Worm (Caenorhabditis elegans): Measurements from ENCODE around the gene C17B7.14.
"Not testable (repeated sequence)": the region's sequence is repeated elsewhere in the genome, so short reads cannot be mapped to it uniquely, and the experiment has no call there.

Gene C17B7.14

DNA sequence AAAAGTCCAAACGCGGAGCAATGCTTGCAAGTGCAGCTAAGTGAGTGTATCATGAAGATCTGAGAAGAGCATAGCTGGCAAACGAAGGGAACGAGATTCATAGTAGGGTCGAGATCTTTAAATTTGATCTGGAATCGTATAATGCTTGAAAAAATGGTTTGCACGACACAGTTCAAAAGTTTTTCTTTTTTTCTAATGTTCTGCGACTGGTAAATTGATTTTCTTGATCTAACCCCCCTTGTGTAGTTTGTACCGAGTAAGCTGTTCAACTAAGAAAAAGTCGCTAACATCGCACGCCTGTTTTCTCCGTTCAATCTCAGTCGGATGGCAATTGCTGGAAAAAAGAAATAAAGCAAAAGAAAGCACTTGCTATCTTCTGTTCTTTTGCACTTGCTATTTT lies at the start of gene C17B7.14:
Gene C17B7.14 (minus strand): TSS at position 101 of the 400 bp plus-strand sequence.
- no peak for TF ChIP-seq dao-5 (tag; optimal IDR thresholded peaks at IDR 0.05)
- no peak for TF ChIP-seq W03F9.2 (tag; optimal IDR thresholded peaks at IDR 0.05)
- no peak for TF ChIP-seq him-1 (tag; optimal IDR thresholded peaks at IDR 0.05)

DNA sequence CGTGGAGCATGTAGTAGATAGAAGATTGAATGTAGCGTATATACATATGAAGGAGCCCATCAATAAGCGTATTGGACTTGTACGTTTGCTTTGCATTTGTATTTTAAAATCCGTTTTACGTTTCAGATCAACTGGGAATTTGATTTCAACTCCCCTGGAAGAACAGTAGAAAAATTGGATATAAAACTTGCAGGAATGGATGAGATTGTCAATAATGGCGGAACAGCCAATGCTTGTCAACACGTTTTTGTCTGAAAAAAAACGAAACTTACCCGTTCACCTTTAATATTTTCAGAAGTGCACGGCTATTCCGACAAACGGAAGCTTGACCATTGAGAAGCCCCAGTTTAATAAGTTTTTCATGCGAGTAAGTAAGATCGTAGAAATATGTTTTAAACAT lies 47.4 kb upstream of the C17B7.14 start, which contains the start of gene C04E12.2:
Gene C04E12.2 (plus strand): TSS at position 301 of the 400 bp plus-strand sequence.
- not testable (repeated sequence) for TF ChIP-seq W03F9.2, dao-5, him-1 (tag; optimal IDR thresholded peaks at IDR 0.05)

DNA sequence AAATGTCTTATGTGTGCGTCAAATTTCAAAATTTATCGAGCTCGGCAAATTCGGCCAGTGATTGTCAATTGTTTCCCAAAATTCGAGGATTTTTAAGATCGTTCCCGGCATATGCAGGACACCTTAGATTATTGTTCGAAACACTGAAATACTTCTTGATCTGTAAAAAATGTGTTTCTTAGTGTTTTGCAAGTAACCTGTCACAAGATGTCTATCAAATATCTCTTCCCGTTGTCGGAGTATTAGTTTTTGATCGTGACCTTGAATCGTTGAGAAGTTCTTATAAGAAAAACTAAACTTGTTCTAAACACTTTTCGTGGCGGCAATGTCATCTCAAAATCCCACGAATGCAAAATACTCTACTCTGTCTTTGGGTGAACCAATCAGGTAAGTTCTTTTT lies 42.1 kb upstream of the C17B7.14 start, which contains the start of gene C04E12.4:
Gene C04E12.4 (plus strand): TSS at position 301 of the 400 bp plus-strand sequence.
- TF ChIP-seq dao-5 (tag; optimal IDR thresholded peaks at IDR 0.05) (no peak), him-1 (tag; optimal IDR thresholded peaks at IDR 0.05) (no peak), W03F9.2 (tag; optimal IDR thresholded peaks at IDR 0.05) (no peak)

DNA sequence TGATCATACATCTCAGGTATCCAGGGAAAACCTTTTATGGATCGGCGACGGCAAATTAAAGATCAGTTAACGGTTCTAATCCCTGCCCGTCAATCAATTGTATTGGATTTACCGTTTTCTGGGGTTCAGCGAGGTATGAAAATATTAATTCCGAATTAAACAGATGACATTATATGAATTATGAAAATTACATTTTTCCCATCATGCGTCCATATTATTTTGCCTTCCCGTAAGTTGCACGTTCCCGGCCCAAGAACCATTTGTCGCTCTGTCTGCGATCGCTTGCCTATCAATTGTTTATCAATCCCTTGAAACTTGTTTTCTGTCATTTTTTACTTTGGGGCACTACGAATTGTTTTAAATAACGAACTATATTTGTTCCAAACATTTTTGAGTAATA lies 41.3 kb upstream of the C17B7.14 start:
- TF ChIP-seq him-1 (tag; optimal IDR thresholded peaks at IDR 0.05) (no peak), W03F9.2 (tag; optimal IDR thresholded peaks at IDR 0.05) (no peak), dao-5 (tag; optimal IDR thresholded peaks at IDR 0.05) (no peak)

DNA sequence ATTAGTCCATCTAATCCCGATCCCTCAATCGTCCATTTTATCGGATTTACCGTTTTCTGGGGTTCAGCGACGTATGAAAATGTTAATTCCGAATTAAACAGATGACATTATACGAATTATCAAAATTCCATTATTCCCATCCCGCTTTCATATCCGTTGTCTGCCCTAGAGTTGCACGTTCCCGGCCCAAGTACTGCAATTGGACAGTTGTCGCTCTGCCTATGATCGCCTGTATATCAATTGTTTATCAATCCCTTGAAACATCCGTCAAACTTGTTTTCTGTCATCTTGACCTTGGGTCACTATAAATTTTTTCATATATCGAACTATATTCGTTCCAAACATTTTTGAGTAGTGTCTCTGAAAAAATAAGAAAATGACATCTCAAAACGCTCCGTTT lies 37.9 kb upstream of the C17B7.14 start, which contains the start of gene C04E12.5:
Gene C04E12.5 (plus strand): TSS at position 301 of the 400 bp plus-strand sequence.
- no peak for TF ChIP-seq W03F9.2 (tag; optimal IDR thresholded peaks at IDR 0.05)
- no peak for TF ChIP-seq him-1 (tag; optimal IDR thresholded peaks at IDR 0.05)
- TF ChIP-seq dao-5 (tag; optimal IDR thresholded peaks at IDR 0.05), result no peak

DNA sequence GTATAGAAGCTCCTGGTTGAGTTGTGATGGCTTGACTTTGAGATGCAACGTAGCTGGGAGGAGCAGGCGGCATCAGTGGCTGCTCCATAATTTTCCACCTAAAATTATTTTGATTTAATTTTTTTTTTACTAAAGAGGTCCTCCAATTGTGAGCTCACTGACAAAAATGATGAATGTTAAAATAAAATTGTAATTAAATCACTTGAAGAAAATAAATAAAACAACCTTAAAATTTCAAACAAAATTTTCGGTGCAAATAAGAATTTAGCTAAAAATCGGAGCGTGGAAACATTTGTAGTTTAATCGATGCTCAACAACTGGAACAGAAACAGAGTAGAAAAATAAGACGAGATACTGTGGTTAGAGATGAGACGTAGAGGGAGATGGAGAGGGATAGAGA lies 36.8 kb upstream of the C17B7.14 start, which contains the start of gene scrm-3:
Gene scrm-3 (minus strand): TSS at position 101 of the 400 bp plus-strand sequence.
- TF ChIP-seq W03F9.2 (tag; optimal IDR thresholded peaks at IDR 0.05) (no peak), dao-5 (tag; optimal IDR thresholded peaks at IDR 0.05) (no peak), him-1 (tag; optimal IDR thresholded peaks at IDR 0.05) (no peak)

DNA sequence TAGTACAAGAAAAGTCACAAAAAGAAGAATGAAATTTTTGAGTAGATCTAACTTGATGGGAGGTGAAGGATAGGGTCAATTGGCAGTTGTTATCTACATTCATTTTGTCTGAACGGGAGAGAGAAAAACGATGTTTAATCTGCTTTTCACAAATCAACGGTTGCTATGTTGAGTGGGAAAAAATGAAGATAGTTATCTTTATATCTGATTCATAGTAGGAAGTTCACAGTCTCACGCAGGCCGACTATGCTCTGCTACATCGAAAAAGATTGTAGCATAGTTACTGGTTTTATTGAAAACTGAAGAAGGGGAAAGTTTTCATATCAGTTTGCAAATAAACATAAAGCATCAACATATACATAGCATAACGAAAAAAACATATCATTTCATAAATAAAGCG lies 35.2 kb upstream of the C17B7.14 start:
- TF ChIP-seq W03F9.2 (tag; optimal IDR thresholded peaks at IDR 0.05), result no peak
- no peak for TF ChIP-seq dao-5 (tag; optimal IDR thresholded peaks at IDR 0.05)
- no peak for TF ChIP-seq him-1 (tag; optimal IDR thresholded peaks at IDR 0.05)

DNA sequence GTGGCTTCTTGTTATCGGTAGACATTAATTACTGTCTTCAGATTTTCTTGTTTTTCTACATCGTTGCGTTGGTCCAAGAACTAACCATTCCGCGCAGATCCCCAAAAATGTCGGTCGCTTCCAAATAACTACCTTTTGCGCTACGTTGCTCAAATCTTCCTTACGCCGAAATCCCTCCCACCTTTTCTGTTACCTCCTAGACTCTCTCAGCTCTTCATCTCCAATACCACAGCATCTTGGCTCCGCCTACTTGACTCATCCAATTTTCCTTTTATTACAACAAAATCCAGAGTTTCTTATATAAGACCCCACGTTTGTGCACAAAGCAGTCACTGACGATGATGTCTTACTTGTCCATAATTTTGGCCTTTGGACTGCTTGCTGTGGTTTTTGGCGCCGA lies 32.6 kb upstream of the C17B7.14 start, which contains the start of gene C17B7.12:
Gene C17B7.12 (plus strand): TSS at position 301 of the 400 bp plus-strand sequence.
- no peak for TF ChIP-seq dao-5 (tag; optimal IDR thresholded peaks at IDR 0.05)
- TF ChIP-seq him-1 (tag; optimal IDR thresholded peaks at IDR 0.05), result no peak
- TF ChIP-seq W03F9.2 (tag; optimal IDR thresholded peaks at IDR 0.05), result no peak

DNA sequence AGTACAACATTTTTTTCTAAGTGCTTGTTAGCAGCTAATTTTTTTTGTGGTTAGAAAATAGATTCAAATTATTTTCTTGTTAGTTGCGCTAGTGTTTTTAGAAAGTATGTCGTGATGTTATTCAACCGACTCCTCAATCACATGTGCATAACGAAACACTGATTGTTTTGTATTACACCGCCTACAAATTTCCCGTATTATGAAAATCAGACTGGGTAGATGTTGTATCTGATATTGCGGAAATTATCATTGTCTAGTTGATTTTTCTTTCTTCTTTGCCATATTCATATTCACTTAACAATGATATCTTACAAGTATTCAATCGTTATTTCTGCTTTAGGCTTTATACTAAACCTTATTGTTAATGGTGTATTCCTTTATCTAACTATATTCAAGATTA lies 30.9 kb upstream of the C17B7.14 start, which contains the start of gene str-63:
Gene str-63 (plus strand): TSS at position 301 of the 400 bp plus-strand sequence.
- TF ChIP-seq him-1 (tag; optimal IDR thresholded peaks at IDR 0.05), result no peak
- TF ChIP-seq W03F9.2 (tag; optimal IDR thresholded peaks at IDR 0.05), result no peak
- TF ChIP-seq dao-5 (tag; optimal IDR thresholded peaks at IDR 0.05), result no peak

DNA sequence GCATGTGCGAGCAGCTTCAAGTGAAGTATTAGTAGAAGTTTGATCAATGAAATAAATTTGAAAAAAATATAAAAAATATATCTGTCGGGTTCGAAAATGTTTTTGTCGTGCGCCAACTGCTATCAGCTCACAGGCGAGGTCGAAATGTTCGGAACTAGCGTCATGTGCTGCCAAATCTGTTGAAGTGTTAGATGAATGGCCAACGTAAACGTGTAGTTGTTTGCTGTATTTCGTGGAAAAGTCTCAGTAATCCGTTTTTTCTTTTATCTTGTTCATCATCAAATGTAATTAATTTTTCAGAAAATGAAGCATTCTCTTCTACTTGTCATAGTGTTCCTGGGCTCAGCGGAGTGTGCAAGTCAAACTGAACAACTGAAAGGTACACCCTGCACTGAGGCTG lies 29.5 kb upstream of the C17B7.14 start, which contains the start of gene C17B7.15:
Gene C17B7.15 (plus strand): TSS at position 301 of the 400 bp plus-strand sequence.
- TF ChIP-seq him-1 (tag; optimal IDR thresholded peaks at IDR 0.05) (no peak), dao-5 (tag; optimal IDR thresholded peaks at IDR 0.05) (no peak)

DNA sequence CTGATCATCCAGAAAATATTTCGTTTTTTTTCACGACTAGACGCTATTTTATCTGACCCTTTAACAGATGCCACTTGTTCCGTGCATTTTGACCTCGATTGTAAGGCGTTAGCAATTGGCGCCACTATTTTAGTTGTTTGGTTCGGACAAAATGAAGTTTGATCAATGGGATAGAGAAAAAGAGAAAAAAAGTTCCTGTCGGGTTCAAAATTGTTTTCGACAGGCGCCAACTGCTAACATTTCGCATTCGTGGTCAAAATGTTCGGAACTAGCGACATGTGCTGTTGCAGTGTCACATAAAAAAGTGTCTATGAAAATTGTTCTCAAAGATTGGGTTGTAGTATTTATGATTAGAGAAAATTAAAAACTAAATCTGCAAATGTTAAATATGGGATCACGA lies 27.2 kb upstream of the C17B7.14 start:
- TF ChIP-seq W03F9.2 (tag; optimal IDR thresholded peaks at IDR 0.05), result no peak
- TF ChIP-seq dao-5 (tag; optimal IDR thresholded peaks at IDR 0.05), result no peak
- no peak for TF ChIP-seq him-1 (tag; optimal IDR thresholded peaks at IDR 0.05)

DNA sequence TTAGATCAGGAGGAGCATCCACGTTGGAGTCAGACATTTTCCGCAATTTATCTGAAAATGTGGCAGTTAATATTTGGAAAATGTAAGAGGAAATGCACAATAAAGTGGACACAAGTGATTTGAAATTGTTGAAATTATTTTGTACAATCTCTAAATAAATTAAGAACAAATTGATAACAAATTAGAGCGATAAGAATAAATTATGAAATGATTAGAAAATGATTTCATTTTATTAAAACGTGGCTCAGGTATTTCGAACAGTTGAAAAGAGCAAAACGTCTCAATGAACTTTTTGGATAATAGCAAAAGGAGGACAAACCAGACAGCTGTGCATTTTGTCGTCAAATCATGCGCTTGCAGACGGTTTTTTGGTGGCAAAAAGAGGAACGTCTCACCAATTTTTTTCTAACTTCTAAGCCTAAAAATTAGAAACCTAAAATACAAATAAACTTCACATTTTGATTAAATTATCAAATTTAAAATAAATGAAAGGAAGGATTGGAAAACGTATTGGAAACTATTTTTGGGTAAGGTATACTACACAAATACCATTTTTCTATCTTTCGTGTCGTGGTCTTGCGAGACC lies 26.2 kb upstream of the C17B7.14 start, which contains the start of gene fbxa-65:
Gene fbxa-65 (minus strand): TSS at position 51 of the 586 bp plus-strand sequence.
- no peak for TF ChIP-seq dao-5 (tag; optimal IDR thresholded peaks at IDR 0.05)
- TF ChIP-seq him-1 (tag; optimal IDR thresholded peaks at IDR 0.05), result no peak
- TF ChIP-seq W03F9.2 (tag; optimal IDR thresholded peaks at IDR 0.05), result no peak

DNA sequence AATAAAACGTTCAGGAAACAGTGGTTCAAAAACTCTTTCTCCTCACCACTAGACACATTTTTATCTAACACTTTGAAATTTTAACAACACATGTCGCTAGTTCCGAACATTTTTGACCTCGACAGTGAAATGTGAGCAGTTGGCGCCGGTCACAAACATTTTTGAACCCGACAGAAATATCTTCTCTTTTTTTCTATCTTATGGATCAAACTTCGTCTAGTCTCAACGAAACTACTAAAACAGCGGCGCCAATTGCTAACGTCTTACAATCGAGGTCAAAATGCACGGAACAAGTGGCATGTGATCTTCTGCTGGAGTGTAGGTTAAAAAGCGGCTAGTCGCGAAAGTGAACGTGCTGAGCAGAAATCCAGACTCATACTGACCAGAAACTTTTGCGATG lies 23.7 kb upstream of the C17B7.14 start:
- TF ChIP-seq dao-5 (tag; optimal IDR thresholded peaks at IDR 0.05) (no peak), him-1 (tag; optimal IDR thresholded peaks at IDR 0.05) (no peak), W03F9.2 (tag; optimal IDR thresholded peaks at IDR 0.05) (no peak)

DNA sequence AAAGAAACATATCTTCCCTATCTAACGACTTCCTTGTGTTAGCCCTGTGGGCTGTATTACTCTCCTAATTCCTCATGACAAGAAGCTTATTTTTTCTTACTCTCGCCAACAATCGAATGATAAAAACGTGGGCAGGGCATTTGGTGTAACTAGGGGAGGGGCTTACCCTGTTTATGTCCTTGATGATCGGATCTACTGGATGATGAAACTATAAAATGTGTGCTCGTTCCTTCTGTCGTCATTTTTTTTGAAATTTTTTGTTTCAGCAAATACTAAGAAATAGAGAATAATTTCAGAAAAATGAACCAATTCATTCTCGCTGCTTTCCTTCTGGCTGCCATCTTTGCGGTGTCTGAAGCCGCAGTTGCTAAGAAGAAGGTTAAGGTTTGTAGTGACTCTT lies 22.2 kb upstream of the C17B7.14 start, which contains the start of gene C17B7.3:
Gene C17B7.3 (plus strand): TSS at position 301 of the 400 bp plus-strand sequence.
- TF ChIP-seq dao-5 (tag; optimal IDR thresholded peaks at IDR 0.05) (no peak), W03F9.2 (tag; optimal IDR thresholded peaks at IDR 0.05) (no peak), him-1 (tag; optimal IDR thresholded peaks at IDR 0.05) (no peak)

Measured in whole organism, L4/young adult.